Worm (Caenorhabditis elegans) whole organism, L1 larva: ENCODE measurements around the gene srg-56.

Experiments used
- aly-2 ChIP-seq: fragments of 150-350 bp; optimal IDR thresholded peaks from 2 replicates; lab custom pipeline; 2014; ENCODE audit warnings: missing biosample characterization, missing genetic modification characterization
- ama-1 ChIP-seq: fragments of 150-350 bp; optimal IDR thresholded peaks from 2 replicates; lab custom pipeline; 2014
- dpl-1 ChIP-seq, 3 experiments: fragments of 150-350 bp in 2 of 3; sonication (generic microtip) in 1 of 3; optimal IDR thresholded peaks; 2 replicates each; lab custom pipeline; 2014 to 2017; ENCODE audit warnings: missing biosample characterization in 3 of 3, missing genetic modification characterization in 3 of 3, missing genetic modification reagents in 3 of 3
- ets-5 ChIP-seq: fragments of 200-800 bp; sonication (Bioruptor generic); IDR thresholded peaks from 2 replicates; pipeline ENCODE4 v1.3.6; 2022; ENCODE audit warnings: missing genetic modification characterization, missing compliant biosample characterization
- lsy-2 ChIP-seq, 2 experiments: fragments of 150-350 bp; optimal IDR thresholded peaks; 2 replicates each; lab custom pipeline; 2014; ENCODE audit warnings: missing biosample characterization in 2 of 2, missing genetic modification characterization in 2 of 2
- mdl-1 ChIP-seq, 2 experiments: fragments of 150-350 bp; optimal IDR thresholded peaks; 2 replicates each; lab custom pipeline; 2014 to 2017; ENCODE audit warnings: missing biosample characterization in 2 of 2, missing genetic modification characterization in 2 of 2, inconsistent platforms in 1 of 2
- nhr-237 ChIP-seq: fragments of 150-350 bp; optimal IDR thresholded peaks from 2 replicates; lab custom pipeline; 2014; ENCODE audit warnings: missing biosample characterization, missing genetic modification characterization
- skn-1 ChIP-seq: fragments of 150-350 bp; optimal IDR thresholded peaks from 2 replicates; lab custom pipeline; 2014; ENCODE audit warnings: missing biosample characterization, missing genetic modification characterization
- snpc-4 ChIP-seq: fragments of 150-350 bp; optimal IDR thresholded peaks from 2 replicates; lab custom pipeline; 2014; ENCODE audit warnings: missing biosample characterization, missing genetic modification characterization
- zag-1 ChIP-seq: fragments of 150-350 bp; optimal IDR thresholded peaks from 2 replicates; lab custom pipeline; 2014; ENCODE audit warnings: missing biosample characterization, missing genetic modification characterization
- ztf-11 ChIP-seq, 2 experiments: sonication (generic microtip); optimal IDR thresholded peaks; 2 replicates each; lab custom pipeline; 2016 to 2017; ENCODE audit warnings: missing genetic modification characterization in 2 of 2, missing biosample characterization in 1 of 2, missing compliant biosample characterization in 1 of 2

ce11 chrV:2742298-2742697 is 4.2 kb upstream of the srg-56 start, which contains the start of gene srg-62:
- TF ChIP-seq snpc-4 (tag; lab: Kevin White, UChicago) (no peak), skn-1 (tag; lab: Kevin White, UChicago) (no peak), zag-1 (tag; lab: Kevin White, UChicago) (no peak), lsy-2 (tag; optimal IDR thresholded peaks at IDR 0.05; lab: Kevin White, UChicago) (no peak), mdl-1 (tag; optimal IDR thresholded peaks at IDR 0.05; lab: Kevin White, UChicago) (no peak), dpl-1 (GFP tag; optimal IDR thresholded peaks at IDR 0.05; lab: Kevin White, UChicago) (no peak), aly-2 (tag; lab: Kevin White, UChicago) (no peak), ama-1 (no peak), ets-5 (no peak), ztf-11 (tag; optimal IDR thresholded peaks at IDR 0.05; lab: Kevin White, UChicago) (no peak), nhr-237 (no peak)
